Worm (Caenorhabditis elegans): ENCODE results near the gene srsx-7.

The srsx-7 gene

DNA sequence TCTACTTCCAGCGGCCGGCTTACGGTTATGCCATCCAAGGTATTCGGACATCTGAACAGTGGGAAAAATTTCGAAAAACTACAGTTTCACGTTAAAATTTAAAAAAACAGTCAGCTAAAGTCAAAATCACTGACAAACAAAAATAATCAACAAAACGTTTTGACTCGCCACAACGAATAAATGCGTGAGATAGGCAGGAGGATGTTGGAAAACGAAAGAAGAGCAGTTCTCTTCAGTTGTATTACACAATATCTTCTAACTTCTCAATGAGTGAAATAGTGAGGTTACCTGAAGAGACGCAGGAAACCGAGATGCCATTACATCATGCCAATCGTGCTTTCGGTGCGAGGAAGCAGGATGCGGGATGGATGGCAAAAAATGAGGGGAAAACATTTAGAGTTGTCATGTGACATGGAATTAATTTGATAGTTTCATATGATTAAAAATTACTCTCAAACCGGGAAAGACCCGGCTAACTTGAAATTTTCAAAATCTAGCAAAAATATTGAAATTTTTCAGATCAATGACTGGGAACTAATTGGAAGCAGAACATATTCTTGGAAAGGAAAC lies 31.7 kb upstream of the srsx-7 start, which contains the start of gene F40A3.6 (continued):
- TF ChIP-seq unc-62 (GFP tag; optimal IDR thresholded peaks at IDR 0.05) (no peak), mdl-1 (tag; optimal IDR thresholded peaks at IDR 0.05) (no peak), hpl-2 (GFP tag; optimal IDR thresholded peaks at IDR 0.05) (no peak)

DNA sequence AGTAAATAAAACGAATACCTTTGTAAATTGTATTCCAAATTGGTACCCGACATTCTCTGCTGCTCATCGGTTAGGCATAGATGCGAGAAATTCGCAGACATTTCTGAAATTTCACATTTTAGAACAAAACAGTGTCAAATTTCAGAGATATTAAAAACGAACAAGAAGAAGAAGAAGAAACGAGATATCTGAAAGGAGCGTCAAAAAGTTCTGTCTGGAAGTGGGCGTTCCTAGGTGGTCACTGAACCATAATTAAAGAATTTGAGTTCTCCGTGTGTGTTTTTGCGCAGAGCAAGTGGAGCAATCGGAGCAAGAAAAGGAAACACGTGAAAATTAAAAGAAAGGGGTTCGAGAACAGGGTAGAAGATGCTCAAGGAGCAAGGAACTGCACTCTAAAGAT lies 25.8 kb upstream of the srsx-7 start, which contains the start of gene F40A3.7:
F40A3.7 (minus strand) TSS at position 101 of the 400 bp plus-strand sequence.
- no peak for TF ChIP-seq fkh-8 (tag; optimal IDR thresholded peaks at IDR 0.05)
- no peak for TF ChIP-seq F16B12.6 (tag; optimal IDR thresholded peaks at IDR 0.05)
- no peak for TF ChIP-seq nhr-84 (tag; optimal IDR thresholded peaks at IDR 0.05)
- no peak for TF ChIP-seq hlh-4 (tag; optimal IDR thresholded peaks at IDR 0.05)
- TF ChIP-seq nhr-77 (tag; optimal IDR thresholded peaks at IDR 0.05): no peak
- TF ChIP-seq C34B4.2 (tag; optimal IDR thresholded peaks at IDR 0.05): no peak

DNA sequence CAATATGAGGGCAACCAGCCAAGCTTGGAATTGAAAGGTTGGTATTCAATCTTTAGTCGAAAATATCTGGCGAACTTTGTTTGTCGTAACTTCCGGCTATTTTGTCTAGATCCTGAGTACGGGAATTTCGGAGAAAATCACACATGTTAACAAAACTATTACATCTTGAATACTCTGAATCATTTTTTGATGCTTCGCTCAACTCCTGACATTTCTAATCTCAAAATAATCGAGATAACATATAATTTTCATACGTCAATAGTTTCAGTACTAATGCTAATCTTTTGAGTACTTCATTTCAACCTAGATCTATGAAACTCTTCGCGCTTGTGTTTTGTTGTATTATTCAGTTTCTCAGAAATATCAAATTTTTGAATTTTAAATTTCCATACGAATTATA lies 24.4 kb upstream of the srsx-7 start:
- TF ChIP-seq nhr-47 (tag; optimal IDR thresholded peaks at IDR 0.05): peak; percentile 9
- TF ChIP-seq egl-27 (tag; optimal IDR thresholded peaks at IDR 0.05): no peak
- no peak for TF ChIP-seq irx-1 (tag; optimal IDR thresholded peaks at IDR 0.05)
- no peak for TF ChIP-seq zip-4 (GFP tag; optimal IDR thresholded peaks at IDR 0.05)
- no peak for TF ChIP-seq isw-1 (GFP tag; IDR thresholded peaks at IDR 0.05)
- TF ChIP-seq nhr-19 (GFP tag; conservative IDR thresholded peaks at IDR 0.05): no peak
- no peak for TF ChIP-seq swsn-7 (tag; optimal IDR thresholded peaks at IDR 0.05)
- no peak for TF ChIP-seq zag-1 (tag; optimal IDR thresholded peaks at IDR 0.05)
- no peak for TF ChIP-seq unc-130 (tag; optimal IDR thresholded peaks at IDR 0.05)
- no peak for TF ChIP-seq vab-15 (tag; optimal IDR thresholded peaks at IDR 0.05)
- no peak for TF ChIP-seq nhr-28 (tag; optimal IDR thresholded peaks at IDR 0.05)
- TF ChIP-seq ama-1 (optimal IDR thresholded peaks at IDR 0.05): no peak
- no peak for TF ChIP-seq alr-1 (tag; optimal IDR thresholded peaks at IDR 0.05; ENCODE audit: borderline replicate concordance)
- TF ChIP-seq nhr-71 (tag; optimal IDR thresholded peaks at IDR 0.05): peak; percentile 63
- TF ChIP-seq ceh-88 (GFP tag; IDR thresholded peaks at IDR 0.05): no peak
- no peak for TF ChIP-seq aha-1 (tag; optimal IDR thresholded peaks at IDR 0.05)
- TF ChIP-seq fkh-8 (tag; optimal IDR thresholded peaks at IDR 0.05): peak; percentile 78
- TF ChIP-seq nhr-11 (tag; optimal IDR thresholded peaks at IDR 0.05): peak; percentile 25
- TF ChIP-seq fos-1 (tag; optimal IDR thresholded peaks at IDR 0.05): no peak
- no peak for TF ChIP-seq Y116A8C.19 (tag; optimal IDR thresholded peaks at IDR 0.05; ENCODE audit: borderline replicate concordance)
- no peak for TF ChIP-seq elt-3 (tag; optimal IDR thresholded peaks at IDR 0.05)
- no peak for TF ChIP-seq pax-3 (tag; optimal IDR thresholded peaks at IDR 0.05)
- TF ChIP-seq elt-2 (tag; optimal IDR thresholded peaks at IDR 0.05): no peak
- TF ChIP-seq sptf-1 (tag; optimal IDR thresholded peaks at IDR 0.05): no peak
- TF ChIP-seq sox-4 (tag; optimal IDR thresholded peaks at IDR 0.05): peak; percentile 47
- peak; percentile 43 for TF ChIP-seq dsc-1 (tag; optimal IDR thresholded peaks at IDR 0.05)
- TF ChIP-seq nhr-84 (tag; optimal IDR thresholded peaks at IDR 0.05): no peak
- TF ChIP-seq hlh-17 (GFP tag; optimal IDR thresholded peaks at IDR 0.05; ENCODE audit: borderline replicate concordance): no peak
- no peak for TF ChIP-seq snu-23 (GFP tag; optimal IDR thresholded peaks at IDR 0.05)
- no peak for TF ChIP-seq C34B4.2 (tag; optimal IDR thresholded peaks at IDR 0.05)
- no peak for TF ChIP-seq mep-1 (tag; optimal IDR thresholded peaks at IDR 0.05)
- no peak for TF ChIP-seq ceh-90 (tag; optimal IDR thresholded peaks at IDR 0.05)

DNA sequence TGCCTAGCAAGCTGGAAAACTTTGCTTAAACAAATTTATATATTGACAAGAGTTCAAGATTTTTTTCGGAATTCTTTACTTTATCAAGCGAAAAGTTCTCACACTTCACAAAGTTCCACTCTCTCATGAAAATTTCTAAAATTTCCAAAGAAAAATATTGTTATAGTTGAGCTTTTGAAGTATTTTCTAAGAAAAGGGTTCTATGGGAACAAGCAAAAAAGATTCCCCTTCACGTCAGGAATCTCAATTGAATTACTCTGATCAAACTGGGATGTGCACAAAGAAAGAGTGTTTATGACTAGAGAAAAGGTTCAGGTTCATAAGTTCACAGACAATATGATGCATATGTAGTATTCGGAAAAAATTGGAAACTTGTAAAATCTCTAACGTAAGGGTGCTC lies 21.2 kb upstream of the srsx-7 start:
- TF ChIP-seq unc-62 (GFP tag; optimal IDR thresholded peaks at IDR 0.05) (no peak), nhr-84 (tag; optimal IDR thresholded peaks at IDR 0.05) (no peak), tbx-2 (tag; optimal IDR thresholded peaks at IDR 0.05) (no peak), dpl-1 (GFP tag; optimal IDR thresholded peaks at IDR 0.05) (no peak), mdl-1 (tag; optimal IDR thresholded peaks at IDR 0.05) (no peak), fkh-8 (tag; optimal IDR thresholded peaks at IDR 0.05) (no peak), nhr-12 (tag; optimal IDR thresholded peaks at IDR 0.05) (no peak)
